Worm (Caenorhabditis elegans): ENCODE data around the gene rtfo-1.

rtfo-1 gene

ce11 chrV:9629643-9630042 lies 47.2 kb upstream of the rtfo-1 start, which contains the start of gene col-146:
Gene col-146 (plus strand): TSS chrV:9629943.
- no peak for TF ChIP-seq drap-1 (GFP tag; optimal IDR thresholded peaks at IDR 0.05)
- no peak for TF ChIP-seq mab-5 (tag; optimal IDR thresholded peaks at IDR 0.05)
- TF ChIP-seq ham-2 (GFP tag; optimal IDR thresholded peaks at IDR 0.05) = no peak
- no peak for TF ChIP-seq sem-2 (GFP tag; optimal IDR thresholded peaks at IDR 0.05)

ce11 chrV:9629114-9629513 lies 46.7 kb upstream of the rtfo-1 start, which contains the start of gene idpc-3:
Gene idpc-3 (minus strand): TSS chrV:9629214.
- TF ChIP-seq unc-120 (tag; optimal IDR thresholded peaks at IDR 0.05; ENCODE audit: poor library complexity, severe bottlenecking) (no peak), nhr-2 (tag; optimal IDR thresholded peaks at IDR 0.05) (no peak), lin-32 (GFP tag; optimal IDR thresholded peaks at IDR 0.05) (no peak), elt-1 (tag; optimal IDR thresholded peaks at IDR 0.05; ENCODE audit: borderline replicate concordance, insufficient read depth) (no peak), bed-3 (GFP tag; optimal IDR thresholded peaks at IDR 0.05) (no peak), ceh-83 (GFP tag; optimal IDR thresholded peaks at IDR 0.05) (no peak), ham-2 (GFP tag; optimal IDR thresholded peaks at IDR 0.05) (no peak), tbx-8 (GFP tag; optimal IDR thresholded peaks at IDR 0.05) (no peak), nhr-28 (tag; optimal IDR thresholded peaks at IDR 0.05) (no peak), nhr-76 (tag; optimal IDR thresholded peaks at IDR 0.05) (no peak), drap-1 (GFP tag; optimal IDR thresholded peaks at IDR 0.05) (no peak), mab-5 (tag; optimal IDR thresholded peaks at IDR 0.05) (no peak), cnd-1 (tag; optimal IDR thresholded peaks at IDR 0.05) (no peak), ztf-11 (tag; optimal IDR thresholded peaks at IDR 0.05) (no peak), ceh-39 (tag; optimal IDR thresholded peaks at IDR 0.05) (no peak), elt-3 (tag; optimal IDR thresholded peaks at IDR 0.05) (no peak), snpc-4 (tag; optimal IDR thresholded peaks at IDR 0.05) (no peak), zip-8 (tag; optimal IDR thresholded peaks at IDR 0.05) (no peak), unc-62 (GFP tag; optimal IDR thresholded peaks at IDR 0.05) (no peak)

- no peak for TF ChIP-seq lin-32 (GFP tag; optimal IDR thresholded peaks at IDR 0.05)
- no peak for TF ChIP-seq mls-2 (tag; optimal IDR thresholded peaks at IDR 0.05)
- TF ChIP-seq bed-3 (GFP tag; optimal IDR thresholded peaks at IDR 0.05) = no peak
- TF ChIP-seq unc-39 (tag; optimal IDR thresholded peaks at IDR 0.05) = no peak
- TF ChIP-seq ceh-39 (tag; optimal IDR thresholded peaks at IDR 0.05) = no peak
- no peak for TF ChIP-seq M03D4.4 (tag; optimal IDR thresholded peaks at IDR 0.05)
- no peak for TF ChIP-seq nhr-76 (tag; optimal IDR thresholded peaks at IDR 0.05)
Observed at ce11 chrV:9628603-9629002, 46.2 kb upstream of the rtfo-1 start.

- no peak for TF ChIP-seq sptf-1 (tag; optimal IDR thresholded peaks at IDR 0.05)
- no peak for TF ChIP-seq lin-13 (tag; optimal IDR thresholded peaks at IDR 0.05)
- no peak for TF ChIP-seq cnd-1 (tag; optimal IDR thresholded peaks at IDR 0.05)
- no peak for TF ChIP-seq tbx-8 (GFP tag; optimal IDR thresholded peaks at IDR 0.05)
- no peak for TF ChIP-seq ceh-43 (GFP tag; optimal IDR thresholded peaks at IDR 0.05)
- no peak for TF ChIP-seq nhr-76 (tag; optimal IDR thresholded peaks at IDR 0.05)
Observed at ce11 chrV:9625604-9626446, 43.4 kb upstream of the rtfo-1 start, which contains the start of gene T06E4.7. Gene T06E4.7 (plus strand): TSS chrV:9626396.

- TF ChIP-seq tbx-8 (GFP tag; optimal IDR thresholded peaks at IDR 0.05) (no peak), lsy-2 (tag; optimal IDR thresholded peaks at IDR 0.05) (no peak), unc-39 (tag; optimal IDR thresholded peaks at IDR 0.05) (no peak), mep-1 (tag; optimal IDR thresholded peaks at IDR 0.05) (no peak), ceh-83 (GFP tag; optimal IDR thresholded peaks at IDR 0.05) (no peak), pha-4 (tag; optimal IDR thresholded peaks at IDR 0.05) (no peak), nhr-12 (tag; optimal IDR thresholded peaks at IDR 0.05) (no peak), cnd-1 (tag; optimal IDR thresholded peaks at IDR 0.05) (no peak)
Observed at ce11 chrV:9625122-9625521, 42.7 kb upstream of the rtfo-1 start, which contains the start of gene idpc-4. Gene idpc-4 (plus strand): TSS chrV:9625422.

Data from whole organism, mixed stage, embryonic.